Worm (Caenorhabditis elegans) whole organism, L2 larva: Measurements from ENCODE around the gene ifbp-1.

Experiments used
- C34F6.9 ChIP-seq: fragments of 150-350 bp; optimal IDR thresholded peaks from 2 replicates; lab custom pipeline; 2014; ENCODE audit warnings: missing biosample characterization, missing genetic modification characterization
- F13H6.1 ChIP-seq: sonication (generic microtip); optimal IDR thresholded peaks from 2 replicates; lab custom pipeline; 2016; ENCODE audit warnings: missing genetic modification characterization, missing compliant biosample characterization
- R02D3.7 ChIP-seq: fragments of 150-350 bp; optimal IDR thresholded peaks from 2 replicates; lab custom pipeline; 2014; ENCODE audit warnings: missing biosample characterization, missing genetic modification characterization
- Y55F3AM.14 ChIP-seq: fragments of 200-800 bp; sonication (Bioruptor generic); optimal IDR thresholded peaks from 2 replicates; lab custom pipeline; 2018; ENCODE audit warnings: mild to moderate bottlenecking, missing genetic modification characterization, missing compliant biosample characterization
- ZK546.5 ChIP-seq: sonication (generic microtip); optimal IDR thresholded peaks from 2 replicates; lab custom pipeline; 2017; ENCODE audit warnings: missing biosample characterization, missing genetic modification characterization
- alr-1 ChIP-seq: fragments of 150-350 bp; optimal IDR thresholded peaks from 2 replicates; lab custom pipeline; 2014; ENCODE audit warnings: missing biosample characterization, missing genetic modification characterization
- aly-2 ChIP-seq: fragments of 150-350 bp; optimal IDR thresholded peaks from 2 replicates; lab custom pipeline; 2014; ENCODE audit warnings: missing biosample characterization, missing genetic modification characterization
- ama-1 ChIP-seq: fragments of 150-350 bp; optimal IDR thresholded peaks from 2 replicates; lab custom pipeline; 2018; ENCODE audit warnings: inconsistent platforms
- blmp-1 ChIP-seq: sonication (generic microtip); optimal IDR thresholded peaks from 2 replicates; lab custom pipeline; 2017; ENCODE audit warnings: missing genetic modification characterization, mild to moderate bottlenecking, missing compliant biosample characterization, antibody characterized with exemption, moderate library complexity; ENCODE audit not compliant: insufficient read depth
- ceh-16 ChIP-seq: fragments of 150-350 bp; optimal IDR thresholded peaks from 2 replicates; lab custom pipeline; 2014; ENCODE audit warnings: missing biosample characterization, missing genetic modification characterization
- ceh-82 ChIP-seq: fragments of 150-350 bp; optimal IDR thresholded peaks from 2 replicates; lab custom pipeline; 2014; ENCODE audit warnings: missing biosample characterization, missing genetic modification characterization
- crh-2 ChIP-seq: sonication (generic microtip); optimal IDR thresholded peaks from 2 replicates; lab custom pipeline; 2017; ENCODE audit warnings: missing biosample characterization, missing genetic modification characterization
- dmd-4 ChIP-seq: sonication (generic microtip); optimal IDR thresholded peaks from 2 replicates; lab custom pipeline; 2017; ENCODE audit warnings: missing biosample characterization, missing genetic modification characterization
- egl-27 ChIP-seq: sonication (generic microtip); optimal IDR thresholded peaks from 3 replicates; lab custom pipeline; 2017; ENCODE audit warnings: missing biosample characterization, missing genetic modification reagents, missing genetic modification characterization
- elt-1 ChIP-seq: fragments of 150-350 bp; optimal IDR thresholded peaks from 2 replicates; lab custom pipeline; 2014; ENCODE audit warnings: missing biosample characterization, missing genetic modification characterization
- elt-3 ChIP-seq: sonication (generic microtip); optimal IDR thresholded peaks from 2 replicates; lab custom pipeline; 2017; ENCODE audit warnings: missing biosample characterization, missing genetic modification characterization
- fos-1 ChIP-seq: fragments of 150-350 bp; optimal IDR thresholded peaks from 2 replicates; lab custom pipeline; 2014; ENCODE audit warnings: missing biosample characterization, missing genetic modification characterization
- gmeb-1 ChIP-seq: fragments of 150-350 bp; optimal IDR thresholded peaks from 2 replicates; lab custom pipeline; 2014; ENCODE audit warnings: missing biosample characterization, missing genetic modification characterization
- lin-11 ChIP-seq: fragments of 150-350 bp; sonication (generic microtip); optimal IDR thresholded peaks from 2 replicates; lab custom pipeline; 2014; ENCODE audit warnings: missing biosample characterization, missing genetic modification characterization, inconsistent platforms, mixed read lengths
- lin-13 ChIP-seq: fragments of 150-350 bp; optimal IDR thresholded peaks from 2 replicates; lab custom pipeline; 2014; ENCODE audit warnings: missing biosample characterization, missing genetic modification reagents, missing genetic modification characterization
- lin-39 ChIP-seq: fragments of 150-350 bp; optimal IDR thresholded peaks from 2 replicates; lab custom pipeline; 2014; ENCODE audit warnings: missing biosample characterization, missing genetic modification reagents, missing genetic modification characterization
- lsy-2 ChIP-seq, 2 experiments: fragments of 150-350 bp in 1 of 2; sonication (generic microtip) in 1 of 2; optimal IDR thresholded peaks; 2 replicates each; lab custom pipeline; 2014 to 2017; ENCODE audit warnings: missing biosample characterization in 2 of 2, missing genetic modification characterization in 2 of 2
- mab-5 ChIP-seq: fragments of 150-350 bp; optimal IDR thresholded peaks from 2 replicates; lab custom pipeline; 2014; ENCODE audit warnings: missing biosample characterization, missing genetic modification characterization
- mbf-1 ChIP-seq: sonication (generic microtip); optimal IDR thresholded peaks from 2 replicates; lab custom pipeline; 2017; ENCODE audit warnings: missing biosample characterization, missing genetic modification characterization
- mdl-1 ChIP-seq, 2 experiments: fragments of 150-350 bp in 1 of 2; sonication (generic microtip) in 1 of 2; optimal IDR thresholded peaks; 2 replicates each; lab custom pipeline; 2017; ENCODE audit warnings: missing biosample characterization in 2 of 2, missing genetic modification characterization in 2 of 2
- nhr-10 ChIP-seq: sonication (generic microtip); optimal IDR thresholded peaks from 2 replicates; lab custom pipeline; 2017; ENCODE audit warnings: missing biosample characterization, missing genetic modification characterization
- nhr-11 ChIP-seq: fragments of 150-350 bp; optimal IDR thresholded peaks from 2 replicates; lab custom pipeline; 2014; ENCODE audit warnings: missing biosample characterization, missing genetic modification characterization
- nhr-12 ChIP-seq: fragments of 150-350 bp; optimal IDR thresholded peaks from 2 replicates; lab custom pipeline; 2014; ENCODE audit warnings: missing biosample characterization, missing genetic modification characterization
- nhr-129 ChIP-seq: fragments of 150-350 bp; optimal IDR thresholded peaks from 2 replicates; lab custom pipeline; 2014; ENCODE audit warnings: missing biosample characterization, missing genetic modification characterization
- nhr-21 ChIP-seq: fragments of 150-350 bp; optimal IDR thresholded peaks from 2 replicates; lab custom pipeline; 2014; ENCODE audit warnings: missing biosample characterization, missing genetic modification characterization
- nhr-23 ChIP-seq: fragments of 150-350 bp; optimal IDR thresholded peaks from 2 replicates; lab custom pipeline; 2014; ENCODE audit warnings: missing biosample characterization, missing genetic modification reagents, missing genetic modification characterization
- nhr-237 ChIP-seq: fragments of 150-350 bp; optimal IDR thresholded peaks from 2 replicates; lab custom pipeline; 2014; ENCODE audit warnings: missing biosample characterization, missing genetic modification characterization
- nhr-25 ChIP-seq: fragments of 150-350 bp; sonication (generic microtip); optimal IDR thresholded peaks from 3 replicates; lab custom pipeline; 2014; ENCODE audit warnings: missing biosample characterization, missing genetic modification characterization
- nhr-6 ChIP-seq: fragments of 150-350 bp; optimal IDR thresholded peaks from 2 replicates; lab custom pipeline; 2014; ENCODE audit warnings: missing biosample characterization, missing genetic modification characterization
- nhr-77 ChIP-seq: fragments of 150-350 bp; optimal IDR thresholded peaks from 2 replicates; lab custom pipeline; 2014; ENCODE audit warnings: missing biosample characterization, missing genetic modification characterization
- peb-1 ChIP-seq: fragments of 150-350 bp; optimal IDR thresholded peaks from 2 replicates; lab custom pipeline; 2014; ENCODE audit warnings: missing biosample characterization, missing genetic modification characterization
- sem-4 ChIP-seq: fragments of 150-350 bp; optimal IDR thresholded peaks from 2 replicates; lab custom pipeline; 2014; ENCODE audit warnings: missing biosample characterization, missing genetic modification reagents, missing genetic modification characterization
- skn-1 ChIP-seq: sonication (generic microtip); optimal IDR thresholded peaks from 2 replicates; lab custom pipeline; 2017; ENCODE audit warnings: missing biosample characterization, missing genetic modification characterization
- sma-3 ChIP-seq: sonication (generic microtip); optimal IDR thresholded peaks from 2 replicates; lab custom pipeline; 2016; ENCODE audit warnings: missing genetic modification reagents, missing genetic modification characterization, missing compliant biosample characterization
- sma-9 ChIP-seq, 2 experiments: fragments of 150-350 bp in 1 of 2; sonication (generic microtip) in 1 of 2; optimal IDR thresholded peaks; 2 replicates each; lab custom pipeline; 2014 to 2016; ENCODE audit warnings: missing genetic modification characterization in 2 of 2, mild to moderate bottlenecking in 1 of 2, missing biosample characterization in 1 of 2, missing compliant biosample characterization in 1 of 2, missing genetic modification reagents in 1 of 2, moderate library complexity in 1 of 2
- snpc-4 ChIP-seq: fragments of 150-350 bp; optimal IDR thresholded peaks from 2 replicates; lab custom pipeline; 2014; ENCODE audit warnings: missing biosample characterization, missing genetic modification characterization
- unc-39 ChIP-seq: fragments of 150-350 bp; optimal IDR thresholded peaks from 2 replicates; lab custom pipeline; 2014; ENCODE audit warnings: missing biosample characterization, missing genetic modification characterization
- unc-55 ChIP-seq: fragments of 150-350 bp; sonication (generic microtip); optimal IDR thresholded peaks from 3 replicates; lab custom pipeline; 2014; ENCODE audit warnings: missing biosample characterization, missing genetic modification reagents, missing genetic modification characterization
- unc-62 ChIP-seq: fragments of 150-350 bp; optimal IDR thresholded peaks from 2 replicates; lab custom pipeline; 2014; ENCODE audit warnings: missing biosample characterization, missing genetic modification reagents, missing genetic modification characterization
- zag-1 ChIP-seq: fragments of 150-350 bp; optimal IDR thresholded peaks from 2 replicates; lab custom pipeline; 2014; ENCODE audit warnings: missing biosample characterization, missing genetic modification characterization
- ztf-1 ChIP-seq: fragments of 200-800 bp; sonication (Bioruptor generic); conservative IDR thresholded peaks from 2 replicates; pipeline ENCODE4 v1.3.6; 2022; ENCODE audit warnings: missing genetic modification characterization, missing compliant biosample characterization
- ztf-11 ChIP-seq: sonication (generic microtip); optimal IDR thresholded peaks from 2 replicates; lab custom pipeline; 2017; ENCODE audit warnings: missing biosample characterization, missing genetic modification characterization
- ztf-4 ChIP-seq: fragments of 150-350 bp; optimal IDR thresholded peaks from 2 replicates; lab custom pipeline; 2014; ENCODE audit warnings: missing biosample characterization, missing genetic modification characterization

The ifbp-1 gene

DNA sequence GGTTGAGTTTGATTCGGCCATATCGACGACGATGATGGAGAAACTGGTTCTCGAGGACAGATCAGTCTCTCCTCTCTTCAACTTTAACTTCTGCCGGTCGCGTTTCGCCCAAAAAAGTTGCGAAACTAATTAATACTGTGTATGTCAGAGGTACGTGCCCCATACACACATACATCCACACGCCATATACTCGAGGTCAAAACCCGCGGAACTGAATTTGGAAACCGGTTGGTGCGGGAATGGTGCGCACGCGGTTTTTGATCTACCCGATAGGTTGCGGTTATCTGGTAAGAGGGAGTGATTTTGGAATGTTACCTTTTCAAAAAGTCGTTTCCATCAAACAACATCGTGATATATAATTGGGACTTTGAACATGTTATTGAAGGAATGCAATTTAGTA lies at the start of gene ifbp-1:
ifbp-1 (minus strand) TSS at position 85 of the 400 bp plus-strand sequence.
- TF ChIP-seq crh-2 (peak; percentile 73), ZK546.5 (tag; lab: Kevin White, UChicago) (no peak), mbf-1 (tag; lab: Kevin White, UChicago) (no peak), ceh-16 (peak; percentile 68), ztf-11 (tag; lab: Kevin White, UChicago) (no peak), nhr-12 (tag; lab: Kevin White, UChicago) (no peak), zag-1 (tag; lab: Kevin White, UChicago) (no peak), C34F6.9 (tag; lab: Kevin White, UChicago) (no peak), nhr-129 (peak; percentile 65), lin-13 (GFP tag; lab: Kevin White, UChicago) (peak; percentile 25), gmeb-1 (tag; lab: Kevin White, UChicago) (peak; percentile 67), nhr-237 (tag; lab: Kevin White, UChicago) (no peak), lin-39 (tag; lab: Kevin White, UChicago) (no peak), nhr-25 (tag; lab: Kevin White, UChicago) (peak; percentile 98), ztf-1 (no peak), ceh-82 (tag; lab: Kevin White, UChicago) (no peak), fos-1 (tag; lab: Kevin White, UChicago) (peak; percentile 45), F13H6.1 (tag; lab: Kevin White, UChicago) (peak; percentile 36), nhr-10 (no peak), elt-1 (tag; lab: Kevin White, UChicago) (no peak), nhr-23 (no peak), nhr-77 (tag; lab: Kevin White, UChicago) (no peak), unc-39 (tag; lab: Kevin White, UChicago) (no peak), lsy-2 (tag; optimal IDR thresholded peaks at IDR 0.05; lab: Kevin White, UChicago) (peak in 1 of 2 experiments; percentile 28), sem-4 (tag; lab: Kevin White, UChicago) (peak; percentile 31), unc-55 (no peak), nhr-21 (peak; percentile 71), ztf-4 (tag; lab: Kevin White, UChicago) (peak; percentile 52), egl-27 (tag; lab: Kevin White, UChicago) (peak; percentile 89), nhr-6 (tag; lab: Kevin White, UChicago) (no peak), mab-5 (no peak), peb-1 (tag; lab: Kevin White, UChicago) (no peak), alr-1 (tag; lab: Kevin White, UChicago) (no peak), Y55F3AM.14 (GFP tag; lab: Kevin White, UChicago) (peak; percentile 0), ama-1 (lab: Kevin White, UChicago) (no peak), sma-9 (GFP tag; optimal IDR thresholded peaks at IDR 0.05; lab: Kevin White, UChicago) (peak; percentile 90), sma-9 (tag; optimal IDR thresholded peaks at IDR 0.05; lab: Kevin White, UChicago) (no peak), R02D3.7 (no peak), mdl-1 (tag; optimal IDR thresholded peaks at IDR 0.05; lab: Kevin White, UChicago) (peak; percentile 36 to 59), dmd-4 (tag; lab: Kevin White, UChicago) (no peak), lin-11 (tag; lab: Kevin White, UChicago) (no peak), sma-3 (GFP tag; lab: Kevin White, UChicago) (peak; percentile 84), skn-1 (tag; lab: Kevin White, UChicago) (no peak), nhr-11 (no peak), blmp-1 (tag; lab: Kevin White, UChicago) (peak; percentile 77), aly-2 (tag; lab: Kevin White, UChicago) (no peak), snpc-4 (no peak), unc-62 (GFP tag; lab: Kevin White, UChicago) (no peak), elt-3 (tag; lab: Kevin White, UChicago) (no peak)
